Worm (Caenorhabditis elegans) whole organism, late embryonic: ENCODE results near the gene R107.2.

Experiments
- C08G9.2 ChIP-seq: sonication (generic microtip); optimal IDR thresholded peaks from 2 replicates; lab custom pipeline; 2016; ENCODE audit warnings: mild to moderate bottlenecking, missing genetic modification characterization, moderate library complexity, missing compliant biosample characterization
- C38D4.7 ChIP-seq: fragments of 200-800 bp; sonication (Bioruptor generic); optimal IDR thresholded peaks from 2 replicates; lab custom pipeline; 2018; ENCODE audit warnings: mild to moderate bottlenecking, missing genetic modification characterization, moderate library complexity, missing compliant biosample characterization
- F13H6.1 ChIP-seq: sonication (generic microtip); optimal IDR thresholded peaks from 2 replicates; lab custom pipeline; 2016; ENCODE audit warnings: missing genetic modification characterization, missing compliant biosample characterization
- K02D7.2 ChIP-seq: sonication (generic microtip); optimal IDR thresholded peaks from 2 replicates; lab custom pipeline; 2017; ENCODE audit warnings: mild to moderate bottlenecking, missing genetic modification characterization, missing compliant biosample characterization
- T23F11.4 ChIP-seq: fragments of 200-800 bp; sonication (Bioruptor generic); optimal IDR thresholded peaks from 2 replicates; lab custom pipeline; 2018; ENCODE audit warnings: mild to moderate bottlenecking, missing genetic modification characterization, missing compliant biosample characterization
- Y22D7AL.16 ChIP-seq: sonication (generic microtip); optimal IDR thresholded peaks from 2 replicates; lab custom pipeline; 2016; ENCODE audit warnings: missing genetic modification characterization, missing compliant biosample characterization
- ahr-1 ChIP-seq: sonication (generic microtip); optimal IDR thresholded peaks from 2 replicates; lab custom pipeline; 2016; ENCODE audit warnings: missing genetic modification characterization, missing compliant biosample characterization
- ama-1 ChIP-seq: fragments of 150-350 bp; optimal IDR thresholded peaks from 2 replicates; lab custom pipeline; 2014
- ceh-14 ChIP-seq: sonication (generic microtip); optimal IDR thresholded peaks from 2 replicates; lab custom pipeline; 2016; ENCODE audit warnings: missing genotype, missing genetic modification characterization, missing compliant biosample characterization
- ceh-18 ChIP-seq: sonication (generic microtip); optimal IDR thresholded peaks from 2 replicates; lab custom pipeline; 2016; ENCODE audit warnings: missing genetic modification characterization, missing compliant biosample characterization
- ceh-24 ChIP-seq: sonication (generic microtip); optimal IDR thresholded peaks from 2 replicates; lab custom pipeline; 2016; ENCODE audit warnings: mild to moderate bottlenecking, missing genetic modification characterization, missing compliant biosample characterization
- ceh-34 ChIP-seq: sonication (generic microtip); optimal IDR thresholded peaks from 2 replicates; lab custom pipeline; 2016; ENCODE audit warnings: mild to moderate bottlenecking, missing genetic modification characterization, missing compliant biosample characterization
- ceh-48 ChIP-seq: sonication (generic microtip); optimal IDR thresholded peaks from 2 replicates; lab custom pipeline; 2016; ENCODE audit warnings: missing genetic modification characterization, inconsistent platforms, missing compliant biosample characterization
- ceh-9 ChIP-seq: sonication (generic microtip); optimal IDR thresholded peaks from 2 replicates; lab custom pipeline; 2016; ENCODE audit warnings: mild to moderate bottlenecking, missing genetic modification characterization, inconsistent platforms, missing compliant biosample characterization
- che-1 ChIP-seq: sonication (generic microtip); optimal IDR thresholded peaks from 2 replicates; lab custom pipeline; 2016; ENCODE audit warnings: mild to moderate bottlenecking, missing genetic modification characterization, missing compliant biosample characterization
- dmd-4 ChIP-seq: sonication (generic microtip); optimal IDR thresholded peaks from 2 replicates; lab custom pipeline; 2016; ENCODE audit warnings: borderline replicate concordance, missing genetic modification characterization, missing compliant biosample characterization
- elt-2 ChIP-seq: sonication (generic microtip); optimal IDR thresholded peaks from 2 replicates; lab custom pipeline; 2016; ENCODE audit warnings: missing genetic modification reagents, missing genetic modification characterization, missing compliant biosample characterization
- ets-4 ChIP-seq: sonication (generic microtip); optimal IDR thresholded peaks from 2 replicates; lab custom pipeline; 2016; ENCODE audit warnings: missing genetic modification characterization, missing compliant biosample characterization
- fkh-10 ChIP-seq: fragments of 150-350 bp; optimal IDR thresholded peaks from 2 replicates; lab custom pipeline; 2014; ENCODE audit warnings: missing biosample characterization, missing genetic modification reagents, missing genetic modification characterization
- fkh-6 ChIP-seq: sonication (generic microtip); optimal IDR thresholded peaks from 2 replicates; lab custom pipeline; 2016; ENCODE audit warnings: missing genetic modification characterization, missing compliant biosample characterization
- gmeb-2 ChIP-seq: sonication (generic microtip); optimal IDR thresholded peaks from 2 replicates; lab custom pipeline; 2016; ENCODE audit warnings: missing genetic modification characterization, inconsistent platforms, missing compliant biosample characterization
- hlh-15 ChIP-seq: sonication (generic microtip); optimal IDR thresholded peaks from 2 replicates; lab custom pipeline; 2016; ENCODE audit warnings: missing genetic modification characterization, missing compliant biosample characterization
- hlh-6 ChIP-seq: sonication (generic microtip); optimal IDR thresholded peaks from 2 replicates; lab custom pipeline; 2016; ENCODE audit warnings: missing genotype, missing genetic modification characterization, missing compliant biosample characterization
- hlh-8 ChIP-seq: sonication (generic microtip); optimal IDR thresholded peaks from 2 replicates; lab custom pipeline; 2016; ENCODE audit warnings: missing genotype, missing genetic modification characterization, missing compliant biosample characterization
- lim-6 ChIP-seq: sonication (generic microtip); optimal IDR thresholded peaks from 2 replicates; lab custom pipeline; 2016; ENCODE audit warnings: missing genetic modification characterization, missing compliant biosample characterization
- lin-11 ChIP-seq: fragments of 200-800 bp; sonication (Bioruptor generic); optimal IDR thresholded peaks from 2 replicates; lab custom pipeline; 2018; ENCODE audit warnings: mild to moderate bottlenecking, missing genetic modification characterization, missing compliant biosample characterization
- madf-2 ChIP-seq: sonication (generic microtip); optimal IDR thresholded peaks from 2 replicates; lab custom pipeline; 2017; ENCODE audit warnings: missing genetic modification characterization, missing compliant biosample characterization
- mec-3 ChIP-seq: sonication (generic microtip); optimal IDR thresholded peaks from 2 replicates; lab custom pipeline; 2016; ENCODE audit warnings: borderline replicate concordance, missing genetic modification characterization, missing compliant biosample characterization
- nfya-1 ChIP-seq: sonication (generic microtip); optimal IDR thresholded peaks from 2 replicates; lab custom pipeline; 2017; ENCODE audit warnings: missing genetic modification characterization, mild to moderate bottlenecking, missing compliant biosample characterization, antibody characterized with exemption, moderate library complexity
- npax-4 ChIP-seq: sonication (generic microtip); optimal IDR thresholded peaks from 2 replicates; lab custom pipeline; 2016; ENCODE audit warnings: missing genetic modification characterization, missing compliant biosample characterization
- odd-2 ChIP-seq: sonication (generic microtip); optimal IDR thresholded peaks from 2 replicates; lab custom pipeline; 2017; ENCODE audit warnings: antibody characterized with exemption, mild to moderate bottlenecking, missing genetic modification characterization, missing compliant biosample characterization
- pag-3 ChIP-seq: sonication (generic microtip); optimal IDR thresholded peaks from 2 replicates; lab custom pipeline; 2016; ENCODE audit warnings: missing compliant biosample characterization, missing genetic modification characterization, borderline replicate concordance
- pat-9 ChIP-seq: fragments of 200-800 bp; sonication (Bioruptor generic); optimal IDR thresholded peaks from 2 replicates; lab custom pipeline; 2018; ENCODE audit warnings: mild to moderate bottlenecking, missing genetic modification characterization, moderate library complexity, missing compliant biosample characterization
- pqm-1 ChIP-seq: sonication (generic microtip); optimal IDR thresholded peaks from 2 replicates; lab custom pipeline; 2016; ENCODE audit warnings: missing genetic modification characterization, missing compliant biosample characterization
- rnt-1 ChIP-seq: sonication (generic microtip); optimal IDR thresholded peaks from 2 replicates; lab custom pipeline; 2016; ENCODE audit warnings: missing genetic modification characterization, missing compliant biosample characterization
- sdc-2 ChIP-seq: sonication (generic microtip); optimal IDR thresholded peaks from 2 replicates; lab custom pipeline; 2016; ENCODE audit warnings: missing genotype, missing genetic modification characterization, missing compliant biosample characterization
- tbx-2 ChIP-seq: sonication (generic microtip); optimal IDR thresholded peaks from 2 replicates; lab custom pipeline; 2016; ENCODE audit warnings: missing genetic modification characterization, missing compliant biosample characterization
- tbx-7 ChIP-seq: sonication (generic microtip); optimal IDR thresholded peaks from 2 replicates; lab custom pipeline; 2016; ENCODE audit warnings: missing genotype, missing genetic modification characterization, missing compliant biosample characterization
- ttx-3 ChIP-seq: sonication (generic microtip); optimal IDR thresholded peaks from 2 replicates; lab custom pipeline; 2016; ENCODE audit warnings: missing genetic modification reagents, missing genetic modification characterization, missing compliant biosample characterization
- unc-3 ChIP-seq, 2 experiments: fragments of 200-800 bp in 1 of 2; sonication (Bioruptor generic) in 1 of 2; sonication (generic microtip) in 1 of 2; conservative IDR thresholded peaks in 1 of 2; optimal IDR thresholded peaks in 1 of 2; 2 replicates each; pipeline versions ENCODE4 v1.3.6 to Lab custom; 2016 to 2022; ENCODE audit warnings: missing compliant biosample characterization in 2 of 2, missing genetic modification characterization in 2 of 2, missing genetic modification reagents in 1 of 2
- unc-42 ChIP-seq: sonication (generic microtip); optimal IDR thresholded peaks from 2 replicates; lab custom pipeline; 2016; ENCODE audit warnings: missing genotype, missing genetic modification characterization, missing compliant biosample characterization
- zip-5 ChIP-seq: sonication (generic microtip); optimal IDR thresholded peaks from 2 replicates; lab custom pipeline; 2016; ENCODE audit warnings: missing genetic modification characterization, missing compliant biosample characterization
- ztf-16 ChIP-seq: sonication (generic microtip); optimal IDR thresholded peaks from 2 replicates; lab custom pipeline; 2017; ENCODE audit warnings: missing genetic modification characterization, missing compliant biosample characterization

The R107.2 gene

DNA sequence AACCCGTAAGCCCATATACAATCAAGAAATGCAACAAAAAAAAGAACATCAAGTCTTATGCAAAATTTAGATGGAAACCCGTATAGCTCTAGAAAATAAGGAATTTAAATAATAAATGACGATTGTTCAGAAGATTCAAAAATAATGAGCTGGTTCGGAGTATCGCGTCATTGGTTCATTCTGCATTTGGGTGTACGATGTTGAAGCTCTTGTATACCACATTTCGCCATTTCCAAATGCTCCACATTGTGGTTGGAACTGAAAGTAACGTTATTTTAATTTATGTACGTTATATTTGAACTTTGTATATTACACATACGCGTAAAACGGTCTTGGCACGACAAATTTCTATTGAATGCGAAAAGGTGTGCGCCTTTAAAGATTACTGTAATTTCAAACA is 14.5 kb upstream of the R107.2 start:
- TF ChIP-seq ceh-24, result no peak
- TF ChIP-seq gmeb-2 (tag; lab: Kevin White, UChicago), result no peak
- no peak for TF ChIP-seq C08G9.2 (tag; lab: Kevin White, UChicago)
- no peak for TF ChIP-seq che-1
- TF ChIP-seq unc-3 (GFP tag; conservative IDR thresholded peaks at IDR 0.05; lab: Robert Waterston, UW), result no peak
- no peak for TF ChIP-seq unc-3 (tag; optimal IDR thresholded peaks at IDR 0.05; lab: Kevin White, UChicago)
- no peak for TF ChIP-seq C38D4.7 (GFP tag; lab: Kevin White, UChicago)
- no peak for TF ChIP-seq hlh-8
- no peak for TF ChIP-seq tbx-2
- TF ChIP-seq elt-2, result no peak
- TF ChIP-seq ceh-14 (tag; lab: Kevin White, UChicago), result no peak
- no peak for TF ChIP-seq tbx-7
- no peak for TF ChIP-seq pag-3 (tag; lab: Kevin White, UChicago)
- TF ChIP-seq ttx-3 (tag; lab: Kevin White, UChicago), result no peak
- TF ChIP-seq fkh-10 (GFP tag; lab: Kevin White, UChicago), result no peak
- no peak for TF ChIP-seq F13H6.1 (tag; lab: Kevin White, UChicago)
- no peak for TF ChIP-seq Y22D7AL.16 (tag; lab: Kevin White, UChicago)
- no peak for TF ChIP-seq lim-6 (tag; lab: Kevin White, UChicago)
- no peak for TF ChIP-seq ahr-1 (tag; lab: Kevin White, UChicago)
- no peak for TF ChIP-seq zip-5 (tag; lab: Kevin White, UChicago)
- no peak for TF ChIP-seq ama-1 (lab: Kevin White, UChicago)

DNA sequence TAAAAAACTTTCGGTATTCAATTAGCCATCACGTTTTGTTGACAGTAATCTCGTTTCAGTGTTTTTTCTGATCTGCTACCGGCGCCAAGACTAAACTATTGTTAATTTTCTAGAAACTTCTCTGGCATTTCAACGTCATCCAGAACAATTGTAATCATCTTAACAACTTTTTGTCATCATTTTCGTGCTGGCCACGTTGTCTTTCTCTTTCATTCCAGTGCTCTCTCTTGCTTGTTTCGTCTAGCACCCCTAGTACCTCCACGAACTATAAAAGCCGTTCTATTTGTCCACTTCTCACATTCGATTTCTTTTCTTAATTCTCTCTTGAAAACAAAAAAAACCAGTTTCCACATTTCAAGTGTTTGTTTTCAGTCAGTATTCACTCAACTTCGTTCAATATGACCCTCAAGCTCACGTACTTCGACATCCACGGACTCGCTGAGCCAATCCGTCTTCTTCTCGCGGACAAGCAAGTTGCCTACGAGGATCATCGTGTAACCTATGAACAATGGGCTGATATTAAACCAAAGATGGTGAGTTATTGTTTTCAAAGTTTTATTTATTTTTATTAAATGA is 13.3 kb upstream of the R107.2 start, which contains the start of gene gst-1:
gst-1 (plus strand) TSS at position 373 of the 576 bp plus-strand sequence.
- TF ChIP-seq che-1 (no peak), sdc-2 (no peak), ceh-48 (tag; lab: Kevin White, UChicago) (no peak), ceh-34 (tag; lab: Kevin White, UChicago) (no peak), ttx-3 (tag; lab: Kevin White, UChicago) (no peak), lin-11 (no peak), rnt-1 (tag; lab: Kevin White, UChicago) (no peak)

DNA sequence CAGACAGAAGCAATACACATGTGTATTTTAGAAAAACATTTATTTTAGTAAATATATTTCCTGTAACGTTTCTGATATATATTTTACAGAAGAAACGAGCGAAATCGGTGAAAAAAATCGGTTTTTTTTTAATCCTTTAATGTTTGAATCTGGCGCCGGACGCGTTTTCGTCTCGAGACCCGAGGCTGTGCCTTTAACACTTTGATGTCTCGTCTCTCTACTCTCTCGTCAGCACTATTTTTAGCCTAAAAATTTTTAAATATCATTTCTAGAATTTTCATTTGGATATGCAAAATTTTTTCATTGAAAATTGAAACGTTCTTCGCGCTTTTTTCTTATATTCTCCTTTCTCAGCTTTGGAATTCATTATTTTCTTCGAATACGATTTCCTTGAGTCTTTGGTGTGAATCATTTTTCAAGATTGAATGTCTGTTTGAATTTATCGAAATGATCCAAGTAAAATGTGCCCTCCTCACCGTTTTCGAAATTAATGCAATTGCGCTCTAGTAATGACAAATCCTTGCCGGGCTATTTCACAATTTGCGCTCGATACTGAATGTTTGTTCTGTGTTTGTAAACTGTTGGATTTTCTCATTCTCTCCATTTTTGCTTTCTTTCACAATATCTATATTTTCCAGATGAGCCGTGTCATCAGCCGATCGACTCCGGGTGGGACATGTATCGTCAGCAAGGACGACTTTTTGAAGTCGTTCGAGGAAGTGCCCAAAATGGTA is 8.8 kb upstream of the R107.2 start, which contains the start of gene cls-2:
cls-2 (plus strand) TSS at position 635 of the 734 bp plus-strand sequence.
- TF ChIP-seq unc-42 (tag; lab: Kevin White, UChicago) (peak; percentile 8), ahr-1 (tag; lab: Kevin White, UChicago) (no peak), ceh-48 (tag; lab: Kevin White, UChicago) (no peak), pat-9 (tag; lab: Kevin White, UChicago) (no peak)

DNA sequence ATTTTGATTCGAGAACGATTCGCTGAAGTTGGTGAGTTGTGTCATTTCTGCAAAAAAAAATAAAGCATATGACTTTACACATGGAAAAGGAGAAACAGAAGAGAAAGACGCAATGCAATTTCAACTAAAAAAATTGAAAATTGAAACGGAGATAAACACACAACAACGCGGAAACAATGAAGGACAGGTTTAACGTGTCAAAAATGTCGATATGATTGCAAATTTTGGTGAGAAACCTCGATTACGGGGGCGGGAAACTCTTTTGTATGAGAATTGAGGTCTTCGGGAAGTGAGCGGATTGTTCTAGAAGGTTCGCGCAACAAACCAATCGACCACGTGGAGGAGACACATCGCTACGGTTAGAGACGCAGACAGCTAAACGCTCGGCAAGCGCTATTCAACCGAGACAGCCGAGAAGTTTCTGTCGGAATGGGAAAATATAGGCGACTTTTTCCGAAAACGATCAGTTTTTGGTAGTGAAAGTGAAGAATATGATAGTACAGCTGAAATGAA is 8.1 kb upstream of the R107.2 start, which contains the start of gene R107.5:
R107.5 (minus strand) TSS at position 51 of the 513 bp plus-strand sequence.
- TF ChIP-seq odd-2 (tag; lab: Kevin White, UChicago), result no peak
- no peak for TF ChIP-seq tbx-7
- TF ChIP-seq elt-2, result peak; percentile 29
- TF ChIP-seq ets-4, result peak; percentile 45
- no peak for TF ChIP-seq hlh-15 (tag; lab: Kevin White, UChicago)
- no peak for TF ChIP-seq hlh-6
- TF ChIP-seq ceh-9 (tag; lab: Kevin White, UChicago), result no peak
- no peak for TF ChIP-seq T23F11.4 (GFP tag; lab: Kevin White, UChicago)
- TF ChIP-seq unc-42 (tag; lab: Kevin White, UChicago), result peak; percentile 49
- no peak for TF ChIP-seq pqm-1 (tag; lab: Kevin White, UChicago)
- peak; percentile 38 for TF ChIP-seq madf-2 (tag; lab: Kevin White, UChicago)
- peak; percentile 56 for TF ChIP-seq ceh-14 (tag; lab: Kevin White, UChicago)
- TF ChIP-seq zip-5 (tag; lab: Kevin White, UChicago), result no peak
- TF ChIP-seq dmd-4 (tag; lab: Kevin White, UChicago), result no peak
- TF ChIP-seq nfya-1 (tag; lab: Kevin White, UChicago), result peak; percentile 94
- TF ChIP-seq tbx-2, result peak; percentile 90
- no peak for TF ChIP-seq mec-3 (tag; lab: Kevin White, UChicago)
- peak; percentile 81 for TF ChIP-seq ceh-18 (tag; lab: Kevin White, UChicago)
- TF ChIP-seq npax-4 (tag; lab: Kevin White, UChicago), result no peak
- TF ChIP-seq ztf-16, result peak; percentile 42
- peak; percentile 15 for TF ChIP-seq K02D7.2
- TF ChIP-seq che-1, result no peak
- no peak for TF ChIP-seq fkh-6 (tag; lab: Kevin White, UChicago)
- TF ChIP-seq ahr-1 (tag; lab: Kevin White, UChicago), result no peak
- TF ChIP-seq ceh-48 (tag; lab: Kevin White, UChicago), result peak; percentile 38
- no peak for TF ChIP-seq pat-9 (tag; lab: Kevin White, UChicago)
